Fruit fly (Drosophila melanogaster): ENCODE data around the gene Ubx.
A peak's percentile ranks its signal among the peaks of the same experiment; 100 is the strongest.

Ubx gene

dm6 chr3R:16624750-16625549, 109.3 kb downstream of the Ubx start, which contains the start of gene Fas1 (continued):
- TF ChIP-seq CG8290 (GFP tag; optimal IDR thresholded peaks at IDR 0.05): no peak
- TF ChIP-seq CG8290 (tag; optimal IDR thresholded peaks at IDR 0.05): peak in 1 of 2 experiments; percentile 15
- peak; percentile 70; the same call in 2 of the 3 replicates for TF ChIP-seq HLH4C (GFP tag; IDR thresholded peaks at IDR 0.05; ENCODE audit: partially characterized antibody)
- peak; percentile 44 for TF ChIP-seq CG12659 (GFP tag; optimal IDR thresholded peaks at IDR 0.05)
- TF ChIP-seq Eip74EF (GFP tag; optimal IDR thresholded peaks at IDR 0.05): no peak
- peak; percentile 26; the same call in 1 of the 2 replicates for TF ChIP-seq CG42726 (GFP tag; IDR thresholded peaks at IDR 0.05; ENCODE audit: partially characterized antibody)
- peak; percentile 72 for TF ChIP-seq zen2 (GFP tag; IDR thresholded peaks at IDR 0.05; ENCODE audit: partially characterized antibody)
- TF ChIP-seq amos (GFP tag; IDR thresholded peaks at IDR 0.05; ENCODE audit: partially characterized antibody): peak; percentile 71
- TF ChIP-seq HmgZ (tag; optimal IDR thresholded peaks at IDR 0.05): peak; percentile 36
- TF ChIP-seq CTCF (GFP tag; optimal IDR thresholded peaks at IDR 0.05): peak; percentile 82
- TF ChIP-seq CG31365 (tag; optimal IDR thresholded peaks at IDR 0.05): peak; percentile 95
- 0 out of 2 replicates have a peak, but pooled peaks have one; percentile 11 for TF ChIP-seq Adf1 (GFP tag; IDR thresholded peaks at IDR 0.05)
- peak; percentile 22 for TF ChIP-seq zen (tag; optimal IDR thresholded peaks at IDR 0.05)
- TF ChIP-seq CG12299 (tag; optimal IDR thresholded peaks at IDR 0.05): peak; percentile 13
- no peak for TF ChIP-seq CG14014 (GFP tag; IDR thresholded peaks at IDR 0.05)
- no peak for TF ChIP-seq cato (GFP tag; optimal IDR thresholded peaks at IDR 0.05; ENCODE audit: borderline replicate concordance)
- TF ChIP-seq MTF-1 (GFP tag; optimal IDR thresholded peaks at IDR 0.05; ENCODE audit: borderline replicate concordance): peak; percentile 28
- peak; percentile 4 for TF ChIP-seq gsb-n (tag; optimal IDR thresholded peaks at IDR 0.05)
- TF ChIP-seq CG33557 (GFP tag; optimal IDR thresholded peaks at IDR 0.05): no peak
- TF ChIP-seq ci (GFP tag; IDR thresholded peaks at IDR 0.05): peak; percentile 65; the same call in 1 of the 3 replicates
- TF ChIP-seq CG16813 (GFP tag; IDR thresholded peaks at IDR 0.05; ENCODE audit: partially characterized antibody): peak; percentile 70; the same call in 2 of the 3 replicates
- peak; percentile 40; the same call in 1 of the 2 replicates for TF ChIP-seq hbn (GFP tag; IDR thresholded peaks at IDR 0.05; ENCODE audit: partially characterized antibody)
- peak; percentile 80; the same call in 2 of the 3 replicates for TF ChIP-seq CG2199 (GFP tag; IDR thresholded peaks at IDR 0.05)
- peak; percentile 23 for TF ChIP-seq CG7987 (GFP tag; optimal IDR thresholded peaks at IDR 0.05)
- peak; percentile 7 for TF ChIP-seq sd (tag; optimal IDR thresholded peaks at IDR 0.05)
- TF ChIP-seq nerfin-2 (GFP tag; IDR thresholded peaks at IDR 0.05; ENCODE audit: partially characterized antibody): 0 out of 2 replicates have a peak, but pooled peaks have one; percentile 25
- peak; percentile 78 for TF ChIP-seq Med (GFP tag)
- TF ChIP-seq Myb (GFP tag; optimal IDR thresholded peaks at IDR 0.05): peak; percentile 58
- no peak for TF ChIP-seq PHDP (tag; optimal IDR thresholded peaks at IDR 0.05)
- TF ChIP-seq Abd-B (GFP tag; optimal IDR thresholded peaks at IDR 0.05): peak; percentile 36
- TF ChIP-seq chm (GFP tag; IDR thresholded peaks at IDR 0.05): peak; percentile 54; the same call in 1 of the 2 replicates
- peak; percentile 62 for TF ChIP-seq Doc3 (GFP tag; IDR thresholded peaks at IDR 0.05; ENCODE audit: partially characterized antibody)
- peak; percentile 16 for TF ChIP-seq CG13296 (GFP tag; optimal IDR thresholded peaks at IDR 0.05)
- TF ChIP-seq pros (GFP tag; optimal IDR thresholded peaks at IDR 0.05): peak; percentile 31
- no peak for TF ChIP-seq Bdp1 (GFP tag; optimal IDR thresholded peaks at IDR 0.05)
- 0 out of 2 replicates have a peak, but pooled peaks have one; percentile 20 for TF ChIP-seq tna (GFP tag; IDR thresholded peaks at IDR 0.05; ENCODE audit: partially characterized antibody)
- peak; percentile 41 for TF ChIP-seq zf30C (GFP tag; optimal IDR thresholded peaks at IDR 0.05)
- peak; percentile 85 for TF ChIP-seq kni (GFP tag; optimal IDR thresholded peaks at IDR 0.05)
- TF ChIP-seq Optix (GFP tag; IDR thresholded peaks at IDR 0.05): 0 out of 3 replicates have a peak, but pooled peaks have one; percentile 15
- no peak for TF ChIP-seq CG7271 (tag; optimal IDR thresholded peaks at IDR 0.05)
- TF ChIP-seq Trl (optimal IDR thresholded peaks at IDR 0.05): no peak
- no peak for TF ChIP-seq Trl (GFP tag; optimal IDR thresholded peaks at IDR 0.05)
- peak; percentile 52; the same call in 1 of the 2 replicates for TF ChIP-seq Rfx (GFP tag; IDR thresholded peaks at IDR 0.05)
- no peak for TF ChIP-seq Lpt (GFP tag; optimal IDR thresholded peaks at IDR 0.05)
- no peak for TF ChIP-seq hkb (optimal IDR thresholded peaks at IDR 0.05)
- TF ChIP-seq hkb (GFP tag; IDR thresholded peaks at IDR 0.05): peak; percentile 20; the same call in 1 of the 2 replicates
- TF ChIP-seq Ets97D (GFP tag; optimal IDR thresholded peaks at IDR 0.05): peak; percentile 59
- peak; percentile 4 for TF ChIP-seq CG8924 (tag; optimal IDR thresholded peaks at IDR 0.05)

Data from whole organism, embryonic.